Fruit fly (Drosophila melanogaster) whole organism, wandering third instar larva: ENCODE measurements around the gene Dim1.

Experiments used
- dmrt93B ChIP-seq: fragments of 200-800 bp; sonication (Bioruptor generic); optimal IDR thresholded peaks from 2 replicates; lab custom pipeline; 2018; ENCODE audit warnings: missing biosample characterization, mild to moderate bottlenecking, missing genetic modification characterization
- lola ChIP-seq: fragments of >200 bp; optimal IDR thresholded peaks from 2 replicates; lab custom pipeline; 2017; ENCODE audit warnings: missing biosample characterization, missing genetic modification characterization
- rgr ChIP-seq: fragments of 200-800 bp; sonication (Bioruptor generic); optimal IDR thresholded peaks from 3 replicates; lab custom pipeline; 2016; ENCODE audit warnings: missing biosample characterization, mild to moderate bottlenecking, missing genetic modification characterization

dm6 chr2L:4400653-4401052 is 2.4 kb upstream of the Dim1 start, which contains the start of gene CG33003:
- no peak for TF ChIP-seq lola (GFP tag; lab: Kevin White, UChicago)
- no peak for TF ChIP-seq dmrt93B (GFP tag; lab: Kevin White, UChicago)
- TF ChIP-seq rgr: no peak
